Fruit fly (Drosophila melanogaster) whole organism, embryonic: Measurements from ENCODE around the gene CG13384.

Source experiments
- Atf-2 ChIP-seq: fragments of 200-800 bp; sonication (Bioruptor generic); optimal IDR thresholded peaks from 2 replicates; lab custom pipeline; 2016; ENCODE audit warnings: missing biosample characterization, missing genetic modification characterization
- Atf3 ChIP-seq: fragments of 200-800 bp; sonication (Bioruptor generic); optimal IDR thresholded peaks from 3 replicates; lab custom pipeline; 2016; ENCODE audit warnings: missing biosample characterization, missing genetic modification characterization
- Atf6 ChIP-seq: fragments of 200-800 bp; sonication (Bioruptor generic); IDR thresholded peaks from 2 replicates; pipeline ENCODE4 v1.3.6; 2022; ENCODE audit warnings: missing biosample characterization, missing genetic modification characterization
- CG1024 ChIP-seq: fragments of 200-800 bp; sonication (Bioruptor generic); IDR thresholded peaks from 2 replicates; pipeline ENCODE4 v1.3.6; 2022; ENCODE audit warnings: missing biosample characterization, missing genetic modification characterization
- CG11696 ChIP-seq: fragments of 200-800 bp; sonication (Bioruptor generic); IDR thresholded peaks from 2 replicates; pipeline ENCODE4 v1.3.6; 2022; ENCODE audit warnings: missing biosample characterization, missing genetic modification characterization
- CG12744 ChIP-seq: fragments of 200-800 bp; sonication (Bioruptor generic); optimal IDR thresholded peaks from 2 replicates; lab custom pipeline; 2016; ENCODE audit warnings: missing biosample characterization, missing genetic modification characterization
- CG13424 ChIP-seq: fragments of 200-800 bp; sonication (Bioruptor generic); optimal IDR thresholded peaks from 2 replicates; lab custom pipeline; 2019; ENCODE audit warnings: missing biosample characterization, mild to moderate bottlenecking, missing genetic modification characterization, moderate library complexity
- CG16779 ChIP-seq: fragments of 200-800 bp; sonication (Bioruptor generic); IDR thresholded peaks from 2 replicates; pipeline ENCODE4 v1.3.6; 2022; ENCODE audit warnings: missing biosample characterization, missing genetic modification characterization
- CG17361 ChIP-seq: fragments of 200-800 bp; sonication (Bioruptor generic); IDR thresholded peaks from 3 replicates; pipeline ENCODE4 v1.3.6; 2022; ENCODE audit warnings: missing biosample characterization, missing genetic modification characterization
- CG18764 ChIP-seq: fragments of 200-800 bp; sonication (Bioruptor generic); optimal IDR thresholded peaks from 3 replicates; lab custom pipeline; 2016; ENCODE audit warnings: missing biosample characterization, missing genetic modification characterization
- CG31224 ChIP-seq: fragments of 200-800 bp; sonication (Bioruptor generic); IDR thresholded peaks from 2 replicates; pipeline ENCODE4 v1.3.6; 2022; ENCODE audit warnings: missing biosample characterization, missing genetic modification characterization
- CG3726 ChIP-seq: fragments of 200-800 bp; sonication (Bioruptor generic); IDR thresholded peaks from 3 replicates; pipeline ENCODE4, ENCODE4 v1.3.6; 2022; ENCODE audit warnings: missing biosample characterization, missing genetic modification characterization
- CG42726 ChIP-seq: fragments of 200-800 bp; sonication (Bioruptor generic); IDR thresholded peaks from 2 replicates; pipeline ENCODE4 v1.3.6; 2022; ENCODE audit warnings: missing biosample characterization, missing genetic modification characterization; ENCODE audit not compliant: partially characterized antibody
- CG4282 ChIP-seq: fragments of 200-800 bp; sonication (Bioruptor generic); optimal IDR thresholded peaks from 2 replicates; lab custom pipeline; 2016; ENCODE audit warnings: missing biosample characterization, missing genetic modification characterization
- CG43689 ChIP-seq: fragments of 200-800 bp; sonication (Bioruptor generic); IDR thresholded peaks from 2 replicates; pipeline ENCODE4 v1.3.6; 2022; ENCODE audit warnings: missing biosample characterization, missing genetic modification characterization
- CG8290 ChIP-seq, 3 experiments: fragments of 200-800 bp; sonication (Bioruptor generic); optimal IDR thresholded peaks; 2 replicates each; lab custom pipeline; 2016 to 2019; ENCODE audit warnings: missing biosample characterization in 3 of 3, missing genetic modification characterization in 3 of 3, mild to moderate bottlenecking in 2 of 3, moderate library complexity in 1 of 3
- D19A ChIP-seq: fragments of 200-800 bp; optimal IDR thresholded peaks from 3 replicates; lab custom pipeline; 2019; ENCODE audit warnings: missing biosample characterization, mild to moderate bottlenecking, missing genetic modification characterization, moderate library complexity
- Doc3 ChIP-seq: fragments of 200-800 bp; sonication (Bioruptor generic); IDR thresholded peaks from 3 replicates; pipeline ENCODE4 v1.3.6; 2022; ENCODE audit warnings: missing biosample characterization, missing genetic modification characterization; ENCODE audit not compliant: partially characterized antibody
- E2f1 ChIP-seq: fragments of 200-800 bp; sonication (Bioruptor generic); IDR thresholded peaks from 2 replicates; pipeline ENCODE4 v1.3.6; 2022; ENCODE audit warnings: missing biosample characterization, missing genetic modification characterization
- Ets97D ChIP-seq: fragments of 200-800 bp; sonication (Bioruptor generic); optimal IDR thresholded peaks from 3 replicates; lab custom pipeline; 2016; ENCODE audit warnings: missing biosample characterization, missing genetic modification characterization
- Hr3 ChIP-seq: fragments of 200-800 bp; sonication (Bioruptor generic); optimal IDR thresholded peaks from 3 replicates; lab custom pipeline; 2016; ENCODE audit warnings: missing biosample characterization, missing genetic modification characterization
- Hr39 ChIP-seq: fragments of >200 bp; optimal IDR thresholded peaks from 2 replicates; lab custom pipeline; 2017
- Hr51 ChIP-seq, 2 experiments: fragments of 200-800 bp; sonication (Bioruptor generic); optimal IDR thresholded peaks; 2 replicates in 1 of 2; 3 replicates in 1 of 2; lab custom pipeline; 2016 to 2018; ENCODE audit warnings: missing biosample characterization in 2 of 2, missing genetic modification characterization in 2 of 2, mild to moderate bottlenecking in 1 of 2, moderate library complexity in 1 of 2
- MTF-1 ChIP-seq: fragments of 200-800 bp; sonication (Bioruptor generic); optimal IDR thresholded peaks from 2 replicates; lab custom pipeline; 2018; ENCODE audit warnings: missing biosample characterization, mild to moderate bottlenecking, missing genetic modification characterization, borderline replicate concordance
- NFAT ChIP-seq: fragments of 200-800 bp; sonication (Bioruptor generic); IDR thresholded peaks from 2 replicates; pipeline ENCODE4 v1.3.6; 2022; ENCODE audit warnings: missing biosample characterization, missing genetic modification characterization
- Oaz ChIP-seq: fragments of 200-800 bp; sonication (Bioruptor generic); IDR thresholded peaks from 2 replicates; pipeline ENCODE4 v1.3.6; 2022; ENCODE audit warnings: missing biosample characterization, missing genetic modification characterization
- PHDP ChIP-seq: fragments of 200-800 bp; sonication (Bioruptor generic); optimal IDR thresholded peaks from 3 replicates; lab custom pipeline; 2018; ENCODE audit warnings: missing biosample characterization, mild to moderate bottlenecking, missing genetic modification characterization, moderate library complexity
- Vsx1 ChIP-seq: fragments of 200-800 bp; sonication (Bioruptor generic); optimal IDR thresholded peaks from 2 replicates; lab custom pipeline; 2017; ENCODE audit warnings: missing biosample characterization, mild to moderate bottlenecking, missing genetic modification characterization, missing genetic modification reagents
- ap ChIP-seq: fragments of 200-800 bp; sonication (Bioruptor generic); IDR thresholded peaks from 2 replicates; pipeline ENCODE4 v1.3.6; 2022; ENCODE audit warnings: missing biosample characterization, missing genetic modification characterization
- br ChIP-seq: fragments of >200 bp; optimal IDR thresholded peaks from 2 replicates; lab custom pipeline; 2017
- cg ChIP-seq: fragments of 200-800 bp; sonication (Bioruptor generic); optimal IDR thresholded peaks from 3 replicates; lab custom pipeline; 2019; ENCODE audit warnings: missing biosample characterization, mild to moderate bottlenecking, missing genetic modification characterization, moderate library complexity
- cwo ChIP-seq: fragments of 200-800 bp; sonication (Bioruptor generic); optimal IDR thresholded peaks from 3 replicates; lab custom pipeline; 2017; ENCODE audit warnings: missing biosample characterization, missing genetic modification characterization, mild to moderate bottlenecking, moderate library complexity, missing genetic modification reagents
- dati ChIP-seq: fragments of 200-800 bp; sonication (Bioruptor generic); IDR thresholded peaks from 2 replicates; pipeline ENCODE4 v1.3.6; 2022; ENCODE audit warnings: missing biosample characterization, missing genetic modification characterization
- dm ChIP-seq: fragments of 200-800 bp; sonication (Bioruptor generic); optimal IDR thresholded peaks from 3 replicates; lab custom pipeline; 2016; ENCODE audit warnings: missing biosample characterization, missing genetic modification characterization
- emc ChIP-seq: fragments of 200-800 bp; sonication (Bioruptor generic); optimal IDR thresholded peaks from 2 replicates; lab custom pipeline; 2016; ENCODE audit warnings: missing biosample characterization, missing genetic modification characterization
- exex ChIP-seq: fragments of 200-800 bp; sonication (Bioruptor generic); optimal IDR thresholded peaks from 4 replicates; lab custom pipeline; 2018; ENCODE audit warnings: missing biosample characterization, mild to moderate bottlenecking, missing genetic modification characterization, moderate library complexity
- gem ChIP-seq: fragments of 200-800 bp; sonication (Bioruptor generic); optimal IDR thresholded peaks from 2 replicates; lab custom pipeline; 2019; ENCODE audit warnings: missing biosample characterization, mild to moderate bottlenecking, missing genetic modification characterization, moderate library complexity
- insv ChIP-seq, 2 experiments: fragments of 200-800 bp; sonication (Bioruptor generic); optimal IDR thresholded peaks; 3 replicates each; lab custom pipeline; 2016 to 2018; ENCODE audit warnings: missing biosample characterization in 2 of 2, missing genetic modification characterization in 2 of 2
- lilli ChIP-seq: fragments of 200-800 bp; sonication (Bioruptor generic); optimal IDR thresholded peaks from 3 replicates; lab custom pipeline; 2016; ENCODE audit warnings: missing biosample characterization, missing genetic modification characterization
- odd ChIP-seq: fragments of 200-800 bp; sonication (Bioruptor generic); optimal IDR thresholded peaks from 2 replicates; lab custom pipeline; 2017; ENCODE audit warnings: missing biosample characterization, mild to moderate bottlenecking, missing genetic modification characterization
- p53 ChIP-seq: fragments of 200-800 bp; sonication (Bioruptor generic); optimal IDR thresholded peaks from 2 replicates; lab custom pipeline; 2016; ENCODE audit warnings: missing biosample characterization, missing genetic modification characterization
- pb ChIP-seq: fragments of 200-800 bp; sonication (Bioruptor generic); optimal IDR thresholded peaks from 3 replicates; lab custom pipeline; 2016; ENCODE audit warnings: missing biosample characterization, missing genetic modification characterization
- rib ChIP-seq: fragments of 200-800 bp; sonication (Bioruptor generic); IDR thresholded peaks from 2 replicates; pipeline ENCODE4 v1.3.6; 2022; ENCODE audit warnings: missing biosample characterization, missing genetic modification characterization
- sisA ChIP-seq: fragments of 200-800 bp; sonication (Bioruptor generic); IDR thresholded peaks from 2 replicates; pipeline ENCODE4 v1.3.6; 2022; ENCODE audit warnings: missing biosample characterization, missing genetic modification characterization
- stwl ChIP-seq: fragments of 200-800 bp; sonication (Bioruptor generic); optimal IDR thresholded peaks from 3 replicates; lab custom pipeline; 2018; ENCODE audit warnings: missing biosample characterization, mild to moderate bottlenecking, missing genetic modification characterization, moderate library complexity
- sug ChIP-seq: fragments of 200-800 bp; optimal IDR thresholded peaks from 2 replicates; lab custom pipeline; 2019; ENCODE audit warnings: missing biosample characterization, mild to moderate bottlenecking, missing genetic modification characterization, moderate library complexity
- tgo ChIP-seq: fragments of 200-800 bp; sonication (Bioruptor generic); IDR thresholded peaks from 3 replicates; pipeline ENCODE4 v1.3.6; 2022; ENCODE audit warnings: missing biosample characterization, missing genetic modification characterization
- toy ChIP-seq: fragments of 200-800 bp; sonication (Bioruptor generic); IDR thresholded peaks from 2 replicates; pipeline ENCODE4 v1.3.6; 2022; ENCODE audit warnings: missing biosample characterization, missing genetic modification characterization
- tx ChIP-seq: fragments of 200-800 bp; sonication (Bioruptor generic); optimal IDR thresholded peaks from 2 replicates; lab custom pipeline; 2016; ENCODE audit warnings: missing biosample characterization, missing genetic modification characterization
- yki ChIP-seq: fragments of >200 bp; optimal IDR thresholded peaks from 3 replicates; lab custom pipeline; 2018

CG13384 gene

DNA sequence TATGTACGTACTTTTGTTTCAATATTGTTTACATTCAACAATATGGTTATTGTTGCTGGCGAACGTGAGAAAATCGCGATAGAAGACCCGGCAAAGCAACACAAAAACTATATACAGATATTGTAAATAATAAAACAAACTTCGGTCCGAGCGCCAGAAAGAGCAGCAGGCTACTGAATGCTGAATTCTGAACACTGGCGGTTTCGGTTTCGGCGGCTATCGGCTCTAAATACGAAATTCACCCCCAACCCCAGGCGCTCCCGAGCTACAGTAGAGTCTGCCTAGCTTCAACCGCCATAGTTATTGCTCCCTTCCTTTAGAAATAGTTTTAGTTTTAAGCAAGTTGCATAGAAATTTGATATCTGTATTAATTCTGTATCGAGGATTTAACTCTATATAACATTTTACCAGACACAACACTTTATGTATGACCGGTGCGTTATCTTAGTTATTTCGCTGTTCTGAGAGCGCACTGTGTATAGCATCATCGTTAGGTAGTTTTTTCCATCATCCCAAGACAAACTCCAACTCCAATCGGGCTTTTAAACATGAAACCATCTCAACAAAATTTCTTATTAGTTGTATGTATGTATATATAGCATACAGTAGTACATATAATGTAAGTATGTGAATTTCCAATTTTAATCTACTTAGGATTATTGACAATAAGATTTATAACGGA is 21.8 kb upstream of the CG13384 start, which contains the start of gene CG7627 (continued):
- TF ChIP-seq CG31224 (GFP tag; lab: Robert Waterston, UW) (peak; percentile 96), pb (GFP tag; lab: Kevin White, UChicago) (peak; percentile 67), stwl (tag; lab: Kevin White, UChicago) (no peak), CG42726 (GFP tag; lab: Robert Waterston, UW) (0 out of 2 replicates have a peak, but pooled peaks have one; percentile 42), Vsx1 (GFP tag; lab: Kevin White, UChicago) (peak; percentile 19), CG17361 (GFP tag; lab: Robert Waterston, UW) (peak; percentile 81), dati (peak; percentile 61; the same call in 1 of the 2 replicates), insv (GFP tag; optimal IDR thresholded peaks at IDR 0.05; lab: Kevin White, UChicago) (peak in 1 of 2 experiments; percentile 82), CG1024 (GFP tag; lab: Robert Waterston, UW) (peak; percentile 46; the same call in 1 of the 2 replicates), Atf6 (peak; percentile 85), CG16779 (GFP tag; lab: Robert Waterston, UW) (0 out of 2 replicates have a peak, but pooled peaks have one; percentile 34), emc (peak; percentile 39), tx (GFP tag; lab: Kevin White, UChicago) (peak; percentile 57), CG3726 (GFP tag; lab: Robert Waterston, UW) (0 out of 3 replicates have a peak, but pooled peaks have one; percentile 51), exex (tag; lab: Kevin White, UChicago) (peak; percentile 77), gem (tag; lab: Kevin White, UChicago) (peak; percentile 83), E2f1 (GFP tag; lab: Robert Waterston, UW) (peak; percentile 63), cwo (GFP tag; lab: Kevin White, UChicago) (peak; percentile 83), CG13424 (peak; percentile 78), PHDP (peak; percentile 68), dm (GFP tag; lab: Kevin White, UChicago) (peak; percentile 52), sug (tag; lab: Kevin White, UChicago) (peak; percentile 55), MTF-1 (GFP tag; lab: Kevin White, UChicago) (peak; percentile 29), Hr51 (GFP tag; optimal IDR thresholded peaks at IDR 0.05; lab: Kevin White, UChicago) (peak; percentile 21 to 77), Atf-2 (GFP tag; lab: Kevin White, UChicago) (peak; percentile 60), rib (GFP tag; lab: Robert Waterston, UW) (peak; percentile 57; the same call in 1 of the 2 replicates), br (no peak), CG8290 (GFP tag; optimal IDR thresholded peaks at IDR 0.05; lab: Kevin White, UChicago) (peak; percentile 22), CG8290 (tag; optimal IDR thresholded peaks at IDR 0.05; lab: Kevin White, UChicago) (peak in 1 of 2 experiments; percentile 71), CG43689 (GFP tag; lab: Robert Waterston, UW) (no peak), sisA (peak; percentile 79), D19A (tag; lab: Kevin White, UChicago) (peak; percentile 33), odd (peak; percentile 51), yki (lab: Kevin White, UChicago) (no peak), Atf3 (GFP tag; lab: Kevin White, UChicago) (peak; percentile 44), p53 (GFP tag; lab: Kevin White, UChicago) (peak; percentile 9), toy (peak; percentile 54; the same call in 1 of the 2 replicates), cg (GFP tag; lab: Kevin White, UChicago) (no peak), CG11696 (GFP tag; lab: Robert Waterston, UW) (0 out of 2 replicates have a peak, but pooled peaks have one; percentile 34), NFAT (GFP tag; lab: Robert Waterston, UW) (peak; percentile 82), Oaz (GFP tag; lab: Robert Waterston, UW) (peak; percentile 48; the same call in 1 of the 2 replicates), CG4282 (GFP tag; lab: Kevin White, UChicago) (no peak), CG12744 (GFP tag; lab: Kevin White, UChicago) (peak; percentile 6), lilli (peak; percentile 89), Ets97D (GFP tag; lab: Kevin White, UChicago) (peak; percentile 42), Doc3 (GFP tag; lab: Robert Waterston, UW) (no peak), ap (0 out of 2 replicates have a peak, but pooled peaks have one; percentile 51), CG18764 (GFP tag; lab: Kevin White, UChicago) (no peak), Hr3 (peak; percentile 62), tgo (GFP tag; lab: Robert Waterston, UW) (peak; percentile 74), Hr39 (lab: Kevin White, UChicago) (no peak)
